Worm (Caenorhabditis elegans) whole organism, L1 larva: ENCODE results near the gene ifet-1.

Experiments
- C16A3.4 ChIP-seq: fragments of 150-350 bp; optimal IDR thresholded peaks from 2 replicates; lab custom pipeline; 2014; ENCODE audit warnings: missing biosample characterization, missing genetic modification characterization
- aly-2 ChIP-seq: fragments of 150-350 bp; optimal IDR thresholded peaks from 2 replicates; lab custom pipeline; 2014; ENCODE audit warnings: missing biosample characterization, missing genetic modification characterization
- blmp-1 ChIP-seq: fragments of 150-350 bp; optimal IDR thresholded peaks from 2 replicates; lab custom pipeline; 2014; ENCODE audit warnings: missing biosample characterization, missing genetic modification characterization
- ceh-63 ChIP-seq: fragments of 200-800 bp; sonication (Bioruptor generic); optimal IDR thresholded peaks from 2 replicates; lab custom pipeline; 2018; ENCODE audit warnings: mild to moderate bottlenecking, missing genetic modification characterization, missing compliant biosample characterization
- ceh-8 ChIP-seq: fragments of 200-800 bp; sonication (Bioruptor generic); optimal IDR thresholded peaks from 2 replicates; lab custom pipeline; 2018; ENCODE audit warnings: mild to moderate bottlenecking, missing genetic modification characterization, moderate library complexity, missing compliant biosample characterization
- ceh-82 ChIP-seq, 3 experiments: fragments of 150-350 bp in 1 of 3; sonication (generic microtip) in 2 of 3; optimal IDR thresholded peaks; 2 replicates each; lab custom pipeline; 2014 to 2017; ENCODE audit warnings: missing biosample characterization in 3 of 3, missing genetic modification characterization in 3 of 3
- ceh-90 ChIP-seq: sonication (generic microtip); optimal IDR thresholded peaks from 2 replicates; lab custom pipeline; 2016; ENCODE audit warnings: missing genetic modification characterization, missing compliant biosample characterization
- ces-1 ChIP-seq: fragments of 150-350 bp; optimal IDR thresholded peaks from 2 replicates; lab custom pipeline; 2014; ENCODE audit warnings: missing biosample characterization, missing genetic modification reagents, missing genetic modification characterization
- dpl-1 ChIP-seq, 3 experiments: fragments of 150-350 bp in 2 of 3; sonication (generic microtip) in 1 of 3; optimal IDR thresholded peaks; 2 replicates each; lab custom pipeline; 2014 to 2017; ENCODE audit warnings: missing biosample characterization in 3 of 3, missing genetic modification characterization in 3 of 3, missing genetic modification reagents in 3 of 3
- dsc-1 ChIP-seq: sonication (generic microtip); optimal IDR thresholded peaks from 2 replicates; lab custom pipeline; 2016; ENCODE audit warnings: mild to moderate bottlenecking, missing genetic modification characterization, missing compliant biosample characterization
- efl-1 ChIP-seq, 4 experiments: fragments of 150-350 bp; optimal IDR thresholded peaks in 3 of 4; peaks in 1 of 4; 1 replicate in 1 of 4; 2 replicates in 3 of 4; lab custom pipeline; 2014; ENCODE audit warnings: missing biosample characterization in 2 of 4, missing genetic modification characterization in 2 of 4, missing genetic modification reagents in 2 of 4
- efl-3 ChIP-seq: fragments of 200-800 bp; sonication (Bioruptor generic); optimal IDR thresholded peaks from 2 replicates; lab custom pipeline; 2018; ENCODE audit warnings: mild to moderate bottlenecking, missing genetic modification characterization, missing compliant biosample characterization
- egl-13 ChIP-seq: sonication (generic microtip); optimal IDR thresholded peaks from 2 replicates; lab custom pipeline; 2016; ENCODE audit warnings: missing genotype, missing genetic modification reagents, missing genetic modification characterization, missing compliant biosample characterization
- fkh-4 ChIP-seq: sonication (generic microtip); optimal IDR thresholded peaks from 2 replicates; lab custom pipeline; 2016; ENCODE audit warnings: missing compliant biosample characterization, missing genetic modification characterization, borderline replicate concordance
- fkh-8 ChIP-seq: sonication (generic microtip); optimal IDR thresholded peaks from 2 replicates; lab custom pipeline; 2016; ENCODE audit warnings: mild to moderate bottlenecking, missing genetic modification characterization, missing compliant biosample characterization
- fos-1 ChIP-seq: fragments of 150-350 bp; optimal IDR thresholded peaks from 2 replicates; lab custom pipeline; 2014; ENCODE audit warnings: missing biosample characterization, missing genetic modification characterization
- hlh-17 ChIP-seq: fragments of 200-800 bp; sonication (Bioruptor generic); optimal IDR thresholded peaks from 2 replicates; lab custom pipeline; 2018; ENCODE audit warnings: missing genetic modification characterization, mild to moderate bottlenecking, missing compliant biosample characterization, moderate library complexity, borderline replicate concordance
- irx-1 ChIP-seq: sonication (generic microtip); optimal IDR thresholded peaks from 2 replicates; lab custom pipeline; 2016; ENCODE audit warnings: missing genetic modification characterization, missing compliant biosample characterization
- isw-1 ChIP-seq: fragments of 200-800 bp; sonication (Bioruptor generic); IDR thresholded peaks from 2 replicates; pipeline ENCODE4 v1.3.6; 2022; ENCODE audit warnings: missing genetic modification characterization, missing compliant biosample characterization
- jun-1 ChIP-seq: fragments of 150-350 bp; optimal IDR thresholded peaks from 2 replicates; lab custom pipeline; 2014; ENCODE audit warnings: missing biosample characterization, missing genetic modification reagents, missing genetic modification characterization
- lin-13 ChIP-seq: fragments of 150-350 bp; optimal IDR thresholded peaks from 2 replicates; lab custom pipeline; 2014; ENCODE audit warnings: missing biosample characterization, missing genetic modification reagents, missing genetic modification characterization
- lin-14 ChIP-seq: fragments of 200-800 bp; sonication (Bioruptor generic); optimal IDR thresholded peaks from 2 replicates; lab custom pipeline; 2018; ENCODE audit warnings: mild to moderate bottlenecking, missing genetic modification characterization, moderate library complexity, missing compliant biosample characterization
- lsy-2 ChIP-seq, 2 experiments: fragments of 150-350 bp; optimal IDR thresholded peaks; 2 replicates each; lab custom pipeline; 2014; ENCODE audit warnings: missing biosample characterization in 2 of 2, missing genetic modification characterization in 2 of 2
- mdl-1 ChIP-seq, 2 experiments: fragments of 150-350 bp; optimal IDR thresholded peaks; 2 replicates each; lab custom pipeline; 2014 to 2017; ENCODE audit warnings: missing biosample characterization in 2 of 2, missing genetic modification characterization in 2 of 2, inconsistent platforms in 1 of 2
- mep-1 ChIP-seq: fragments of 150-350 bp; optimal IDR thresholded peaks from 2 replicates; lab custom pipeline; 2014; ENCODE audit warnings: missing biosample characterization, missing genetic modification characterization
- nhr-11 ChIP-seq: fragments of 150-350 bp; optimal IDR thresholded peaks from 2 replicates; lab custom pipeline; 2014; ENCODE audit warnings: missing biosample characterization, missing genetic modification characterization
- nhr-12 ChIP-seq: sonication (generic microtip); optimal IDR thresholded peaks from 2 replicates; lab custom pipeline; 2017; ENCODE audit warnings: missing biosample characterization, missing genetic modification characterization
- nhr-47 ChIP-seq: sonication (generic microtip); optimal IDR thresholded peaks from 2 replicates; lab custom pipeline; 2016; ENCODE audit warnings: mild to moderate bottlenecking, missing genetic modification characterization, moderate library complexity, missing compliant biosample characterization
- nhr-71 ChIP-seq: sonication (generic microtip); optimal IDR thresholded peaks from 2 replicates; lab custom pipeline; 2016; ENCODE audit warnings: mild to moderate bottlenecking, missing genetic modification characterization, moderate library complexity, missing compliant biosample characterization
- nhr-77 ChIP-seq: fragments of 150-350 bp; optimal IDR thresholded peaks from 2 replicates; lab custom pipeline; 2014; ENCODE audit warnings: missing biosample characterization, missing genetic modification characterization
- nhr-85 ChIP-seq: sonication (generic microtip); peaks from one replicate; lab custom pipeline; 2016; ENCODE audit warnings: missing genetic modification characterization, inconsistent platforms, missing compliant biosample characterization
- nhr-90 ChIP-seq: sonication (generic microtip); optimal IDR thresholded peaks from 2 replicates; lab custom pipeline; 2016; ENCODE audit warnings: mild to moderate bottlenecking, missing genetic modification characterization, missing compliant biosample characterization; ENCODE audit not compliant: poor library complexity
- pag-3 ChIP-seq: sonication (generic microtip); optimal IDR thresholded peaks from 2 replicates; lab custom pipeline; 2017; ENCODE audit warnings: missing genetic modification characterization, mild to moderate bottlenecking, missing compliant biosample characterization, antibody characterized with exemption, borderline replicate concordance; ENCODE audit not compliant: insufficient read depth
- rnt-1 ChIP-seq: sonication (generic microtip); optimal IDR thresholded peaks from 2 replicates; lab custom pipeline; 2016; ENCODE audit warnings: mild to moderate bottlenecking, missing genetic modification characterization, moderate library complexity, missing compliant biosample characterization
- snpc-4 ChIP-seq: fragments of 150-350 bp; optimal IDR thresholded peaks from 2 replicates; lab custom pipeline; 2014; ENCODE audit warnings: missing biosample characterization, missing genetic modification characterization
- snu-23 ChIP-seq: sonication (generic microtip); optimal IDR thresholded peaks from 2 replicates; lab custom pipeline; 2016; ENCODE audit warnings: missing genetic modification characterization, missing compliant biosample characterization
- sox-4 ChIP-seq: sonication (generic microtip); optimal IDR thresholded peaks from 2 replicates; lab custom pipeline; 2016; ENCODE audit warnings: missing genetic modification characterization, missing compliant biosample characterization
- sptf-1 ChIP-seq: fragments of 150-350 bp; optimal IDR thresholded peaks from 2 replicates; lab custom pipeline; 2014; ENCODE audit warnings: missing biosample characterization, missing genetic modification characterization
- swsn-7 ChIP-seq: sonication (generic microtip); optimal IDR thresholded peaks from 2 replicates; lab custom pipeline; 2016; ENCODE audit warnings: missing genetic modification characterization, missing compliant biosample characterization
- tbx-2 ChIP-seq: sonication (generic microtip); optimal IDR thresholded peaks from 2 replicates; lab custom pipeline; 2016; ENCODE audit warnings: missing genetic modification characterization, missing compliant biosample characterization
- unc-98 ChIP-seq: fragments of 200-800 bp; sonication (Bioruptor generic); IDR thresholded peaks from 2 replicates; pipeline ENCODE4 v1.3.6; 2022; ENCODE audit warnings: missing genetic modification characterization, missing compliant biosample characterization
- vab-15 ChIP-seq: sonication (generic microtip); optimal IDR thresholded peaks from 2 replicates; lab custom pipeline; 2017; ENCODE audit warnings: missing genotype, mild to moderate bottlenecking, missing genetic modification characterization, missing compliant biosample characterization
- xbp-1 ChIP-seq: sonication (generic microtip); optimal IDR thresholded peaks from 2 replicates; lab custom pipeline; 2016; ENCODE audit warnings: missing genetic modification characterization, missing compliant biosample characterization
- zag-1 ChIP-seq: fragments of 150-350 bp; optimal IDR thresholded peaks from 2 replicates; lab custom pipeline; 2014; ENCODE audit warnings: missing biosample characterization, missing genetic modification characterization

The ifet-1 gene

DNA sequence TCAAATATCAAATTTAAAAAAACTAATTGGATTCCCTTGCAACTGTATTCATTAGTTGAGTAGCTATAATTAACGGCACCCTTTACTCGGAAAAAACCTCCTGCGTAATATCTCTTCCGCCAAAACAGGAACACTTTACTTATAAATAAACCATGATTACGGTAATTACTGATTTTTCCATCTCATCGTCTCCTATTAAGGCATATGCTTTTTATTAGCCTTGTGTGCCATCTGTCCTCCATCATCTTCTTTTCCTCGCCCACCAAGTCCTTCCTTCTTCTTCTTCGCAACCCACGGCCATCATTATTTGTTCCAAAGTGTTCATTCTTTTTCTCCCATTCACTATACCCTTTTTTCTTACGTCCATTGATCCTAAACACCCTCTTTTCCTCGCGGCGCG lies 44.5 kb upstream of the ifet-1 start:
- TF ChIP-seq nhr-71 (tag; lab: Kevin White, UChicago) (no peak), dsc-1 (tag; lab: Kevin White, UChicago) (peak; percentile 95), fkh-4 (tag; lab: Kevin White, UChicago) (peak; percentile 75)

- TF ChIP-seq pag-3 (tag; lab: Kevin White, UChicago): no peak
- TF ChIP-seq fkh-8: no peak
- no peak for TF ChIP-seq ceh-90 (tag; lab: Kevin White, UChicago)
- TF ChIP-seq rnt-1: no peak
- no peak for TF ChIP-seq nhr-77
- no peak for TF ChIP-seq unc-98 (GFP tag; lab: Robert Waterston, UW)
- TF ChIP-seq swsn-7: no peak
- TF ChIP-seq ceh-8 (GFP tag; lab: Kevin White, UChicago): no peak
- TF ChIP-seq ceh-63: no peak
- no peak for TF ChIP-seq xbp-1 (tag; lab: Kevin White, UChicago)
- peak; percentile 55 for TF ChIP-seq blmp-1 (tag; lab: Kevin White, UChicago)
- no peak for TF ChIP-seq C16A3.4
- no peak for TF ChIP-seq lin-13 (GFP tag; lab: Kevin White, UChicago)
- no peak for TF ChIP-seq aly-2 (tag; lab: Kevin White, UChicago)
- TF ChIP-seq sox-4 (tag; lab: Kevin White, UChicago): no peak
- no peak for TF ChIP-seq efl-3 (GFP tag; lab: Kevin White, UChicago)
- no peak for TF ChIP-seq tbx-2 (tag; lab: Kevin White, UChicago)
- no peak for TF ChIP-seq jun-1 (tag; lab: Kevin White, UChicago)
- no peak for TF ChIP-seq efl-1 (optimal IDR thresholded peaks at IDR 0.05; lab: Kevin White, UChicago)
- TF ChIP-seq efl-1 (GFP tag; optimal IDR thresholded peaks at IDR 0.05 in 1 of 2; lab: Kevin White, UChicago): peak in 1 of 2 experiments; percentile 30
- TF ChIP-seq fkh-4 (tag; lab: Kevin White, UChicago): no peak
- peak; percentile 77 for TF ChIP-seq nhr-85
- TF ChIP-seq dpl-1 (GFP tag; optimal IDR thresholded peaks at IDR 0.05; lab: Kevin White, UChicago): no peak
- no peak for TF ChIP-seq ces-1 (GFP tag; lab: Kevin White, UChicago)
- TF ChIP-seq nhr-12 (tag; lab: Kevin White, UChicago): no peak
- no peak for TF ChIP-seq nhr-71 (tag; lab: Kevin White, UChicago)
- TF ChIP-seq fos-1: no peak
- no peak for TF ChIP-seq hlh-17 (GFP tag; lab: Kevin White, UChicago)
- no peak for TF ChIP-seq egl-13 (tag; lab: Kevin White, UChicago)
- no peak for TF ChIP-seq nhr-11 (tag; lab: Kevin White, UChicago)
- peak; percentile 25 for TF ChIP-seq snu-23
- no peak for TF ChIP-seq nhr-90
- peak; percentile 59 for TF ChIP-seq lin-14 (GFP tag; lab: Kevin White, UChicago)
Observed at ce11 chrIII:4517781-4518180, 42.8 kb upstream of the ifet-1 start.

DNA sequence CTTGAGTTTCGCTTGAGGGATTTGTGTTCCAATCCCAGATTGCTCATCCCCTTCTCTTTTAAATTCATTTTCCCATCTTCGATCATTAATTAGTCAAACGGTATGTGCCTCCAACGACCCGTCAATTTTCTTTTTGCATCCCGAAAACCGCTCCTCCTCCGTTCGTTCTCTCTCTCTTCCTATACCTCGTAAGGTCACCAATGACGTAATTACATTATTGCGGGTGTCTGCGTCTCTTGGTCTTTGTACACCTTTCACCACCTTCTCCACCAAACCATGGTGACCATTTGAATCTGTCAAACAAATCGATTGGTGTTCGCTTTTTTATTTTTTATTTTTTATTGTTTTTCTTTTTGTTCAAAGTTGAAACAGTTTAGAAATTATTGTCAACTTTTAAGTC lies 40.2 kb upstream of the ifet-1 start:
- TF ChIP-seq mdl-1 (tag; optimal IDR thresholded peaks at IDR 0.05; lab: Kevin White, UChicago) (no peak), irx-1 (tag; lab: Kevin White, UChicago) (no peak), blmp-1 (tag; lab: Kevin White, UChicago) (peak; percentile 28), efl-1 (optimal IDR thresholded peaks at IDR 0.05; lab: Kevin White, UChicago) (no peak), efl-1 (GFP tag; optimal IDR thresholded peaks at IDR 0.05 in 1 of 2; lab: Kevin White, UChicago) (peak in 1 of 2 experiments; percentile 61), egl-13 (tag; lab: Kevin White, UChicago) (no peak), nhr-47 (no peak)

- TF ChIP-seq swsn-7 (peak; percentile 1), sptf-1 (tag; lab: Kevin White, UChicago) (no peak), hlh-17 (GFP tag; lab: Kevin White, UChicago) (no peak), lin-14 (GFP tag; lab: Kevin White, UChicago) (peak; percentile 81), mdl-1 (tag; optimal IDR thresholded peaks at IDR 0.05; lab: Kevin White, UChicago) (peak in 1 of 2 experiments; percentile 2), vab-15 (tag; lab: Kevin White, UChicago) (no peak), snpc-4 (tag; lab: Kevin White, UChicago) (no peak), ceh-82 (tag; optimal IDR thresholded peaks at IDR 0.05; lab: Kevin White, UChicago) (peak in 1 of 3 experiments; percentile 22), mep-1 (no peak), blmp-1 (tag; lab: Kevin White, UChicago) (no peak), zag-1 (tag; lab: Kevin White, UChicago) (no peak), nhr-71 (tag; lab: Kevin White, UChicago) (peak; percentile 17), lsy-2 (tag; optimal IDR thresholded peaks at IDR 0.05; lab: Kevin White, UChicago) (peak in 1 of 2 experiments; percentile 30), isw-1 (GFP tag; lab: Robert Waterston, UW) (peak; percentile 15; the same call in 1 of the 2 replicates), fkh-8 (peak; percentile 31)
Observed at ce11 chrIII:4513926-4514325, 39.0 kb upstream of the ifet-1 start.
